Worm (Caenorhabditis elegans) whole organism, L1 larva: ENCODE data around the gene C34D10.5.

Experiments used
- C04F5.9 ChIP-seq: sonication (generic microtip); optimal IDR thresholded peaks from 2 replicates; lab custom pipeline; 2016; ENCODE audit warnings: missing genetic modification characterization, missing compliant biosample characterization
- C16A3.4 ChIP-seq: fragments of 150-350 bp; optimal IDR thresholded peaks from 2 replicates; lab custom pipeline; 2014; ENCODE audit warnings: missing biosample characterization, missing genetic modification characterization
- F16B12.6 ChIP-seq: fragments of 150-350 bp; optimal IDR thresholded peaks from 2 replicates; lab custom pipeline; 2014; ENCODE audit warnings: missing biosample characterization, missing genetic modification characterization
- ama-1 ChIP-seq: fragments of 150-350 bp; optimal IDR thresholded peaks from 2 replicates; lab custom pipeline; 2014
- blmp-1 ChIP-seq: fragments of 150-350 bp; optimal IDR thresholded peaks from 2 replicates; lab custom pipeline; 2014; ENCODE audit warnings: missing biosample characterization, missing genetic modification characterization
- ceh-8 ChIP-seq: fragments of 200-800 bp; sonication (Bioruptor generic); optimal IDR thresholded peaks from 2 replicates; lab custom pipeline; 2018; ENCODE audit warnings: mild to moderate bottlenecking, missing genetic modification characterization, moderate library complexity, missing compliant biosample characterization
- dsc-1 ChIP-seq: sonication (generic microtip); optimal IDR thresholded peaks from 2 replicates; lab custom pipeline; 2016; ENCODE audit warnings: mild to moderate bottlenecking, missing genetic modification characterization, missing compliant biosample characterization
- efl-3 ChIP-seq: fragments of 200-800 bp; sonication (Bioruptor generic); optimal IDR thresholded peaks from 2 replicates; lab custom pipeline; 2018; ENCODE audit warnings: mild to moderate bottlenecking, missing genetic modification characterization, missing compliant biosample characterization
- ets-5 ChIP-seq: fragments of 200-800 bp; sonication (Bioruptor generic); IDR thresholded peaks from 2 replicates; pipeline ENCODE4 v1.3.6; 2022; ENCODE audit warnings: missing genetic modification characterization, missing compliant biosample characterization
- fkh-8 ChIP-seq: sonication (generic microtip); optimal IDR thresholded peaks from 2 replicates; lab custom pipeline; 2016; ENCODE audit warnings: mild to moderate bottlenecking, missing genetic modification characterization, missing compliant biosample characterization
- grh-1 ChIP-seq: fragments of 200-800 bp; sonication (Bioruptor generic); IDR thresholded peaks from 2 replicates; pipeline ENCODE4 v1.3.6; 2022; ENCODE audit warnings: missing genetic modification reagents, missing genetic modification characterization, missing compliant biosample characterization
- hlh-17 ChIP-seq: fragments of 200-800 bp; sonication (Bioruptor generic); optimal IDR thresholded peaks from 2 replicates; lab custom pipeline; 2018; ENCODE audit warnings: missing genetic modification characterization, mild to moderate bottlenecking, missing compliant biosample characterization, moderate library complexity, borderline replicate concordance
- hlh-4 ChIP-seq: sonication (generic microtip); optimal IDR thresholded peaks from 2 replicates; lab custom pipeline; 2016; ENCODE audit warnings: mild to moderate bottlenecking, missing genetic modification characterization, missing compliant biosample characterization
- hpl-2 ChIP-seq: fragments of 150-350 bp; optimal IDR thresholded peaks from 2 replicates; lab custom pipeline; 2014; ENCODE audit warnings: missing biosample characterization, missing genetic modification reagents, missing genetic modification characterization
- irx-1 ChIP-seq: sonication (generic microtip); optimal IDR thresholded peaks from 2 replicates; lab custom pipeline; 2016; ENCODE audit warnings: missing genetic modification characterization, missing compliant biosample characterization
- jun-1 ChIP-seq: fragments of 150-350 bp; optimal IDR thresholded peaks from 2 replicates; lab custom pipeline; 2014; ENCODE audit warnings: missing biosample characterization, missing genetic modification reagents, missing genetic modification characterization
- lin-13 ChIP-seq: fragments of 150-350 bp; optimal IDR thresholded peaks from 2 replicates; lab custom pipeline; 2014; ENCODE audit warnings: missing biosample characterization, missing genetic modification reagents, missing genetic modification characterization
- lin-14 ChIP-seq: fragments of 200-800 bp; sonication (Bioruptor generic); optimal IDR thresholded peaks from 2 replicates; lab custom pipeline; 2018; ENCODE audit warnings: mild to moderate bottlenecking, missing genetic modification characterization, moderate library complexity, missing compliant biosample characterization
- lin-15B ChIP-seq: fragments of 150-350 bp; sonication (generic microtip); optimal IDR thresholded peaks from 3 replicates; lab custom pipeline; 2014; ENCODE audit warnings: missing biosample characterization, missing genetic modification characterization
- lin-35 ChIP-seq, 2 experiments: fragments of 150-350 bp; optimal IDR thresholded peaks; 2 replicates each; lab custom pipeline; 2014; ENCODE audit warnings: missing biosample characterization in 2 of 2, missing genetic modification characterization in 2 of 2, missing genetic modification reagents in 2 of 2
- lir-3 ChIP-seq: sonication (generic microtip); optimal IDR thresholded peaks from 2 replicates; lab custom pipeline; 2016; ENCODE audit warnings: mild to moderate bottlenecking, missing genetic modification characterization, moderate library complexity, missing compliant biosample characterization; ENCODE audit not compliant: poor library complexity
- lsy-2 ChIP-seq, 2 experiments: fragments of 150-350 bp; optimal IDR thresholded peaks; 2 replicates each; lab custom pipeline; 2014; ENCODE audit warnings: missing biosample characterization in 2 of 2, missing genetic modification characterization in 2 of 2
- mab-9 ChIP-seq: fragments of 200-800 bp; sonication (Bioruptor generic); IDR thresholded peaks from 2 replicates; pipeline ENCODE4 v1.3.6; 2022; ENCODE audit warnings: missing genetic modification reagents, missing genetic modification characterization, missing compliant biosample characterization
- mdl-1 ChIP-seq, 2 experiments: fragments of 150-350 bp; optimal IDR thresholded peaks; 2 replicates each; lab custom pipeline; 2014 to 2017; ENCODE audit warnings: missing biosample characterization in 2 of 2, missing genetic modification characterization in 2 of 2, inconsistent platforms in 1 of 2
- mef-2 ChIP-seq: fragments of 150-350 bp; optimal IDR thresholded peaks from 2 replicates; lab custom pipeline; 2014; ENCODE audit warnings: missing biosample characterization, missing genetic modification characterization
- nhr-12 ChIP-seq: sonication (generic microtip); optimal IDR thresholded peaks from 2 replicates; lab custom pipeline; 2017; ENCODE audit warnings: missing biosample characterization, missing genetic modification characterization
- nhr-19 ChIP-seq: fragments of 200-800 bp; sonication (Bioruptor generic); conservative IDR thresholded peaks from 2 replicates; pipeline ENCODE4 v1.3.6; 2022; ENCODE audit warnings: missing genetic modification characterization, missing compliant biosample characterization
- nhr-20 ChIP-seq: sonication (generic microtip); optimal IDR thresholded peaks from 2 replicates; lab custom pipeline; 2016; ENCODE audit warnings: mild to moderate bottlenecking, missing genetic modification characterization, missing compliant biosample characterization
- nhr-237 ChIP-seq: fragments of 150-350 bp; optimal IDR thresholded peaks from 2 replicates; lab custom pipeline; 2014; ENCODE audit warnings: missing biosample characterization, missing genetic modification characterization
- nhr-47 ChIP-seq: sonication (generic microtip); optimal IDR thresholded peaks from 2 replicates; lab custom pipeline; 2016; ENCODE audit warnings: mild to moderate bottlenecking, missing genetic modification characterization, moderate library complexity, missing compliant biosample characterization
- nhr-71 ChIP-seq: sonication (generic microtip); optimal IDR thresholded peaks from 2 replicates; lab custom pipeline; 2016; ENCODE audit warnings: mild to moderate bottlenecking, missing genetic modification characterization, moderate library complexity, missing compliant biosample characterization
- nhr-84 ChIP-seq: sonication (generic microtip); optimal IDR thresholded peaks from 2 replicates; lab custom pipeline; 2017; ENCODE audit warnings: missing biosample characterization, missing genetic modification characterization
- nhr-85 ChIP-seq: sonication (generic microtip); peaks from one replicate; lab custom pipeline; 2016; ENCODE audit warnings: missing genetic modification characterization, inconsistent platforms, missing compliant biosample characterization
- pag-3 ChIP-seq: sonication (generic microtip); optimal IDR thresholded peaks from 2 replicates; lab custom pipeline; 2017; ENCODE audit warnings: missing genetic modification characterization, mild to moderate bottlenecking, missing compliant biosample characterization, antibody characterized with exemption, borderline replicate concordance; ENCODE audit not compliant: insufficient read depth
- pqm-1 ChIP-seq: sonication (generic microtip); optimal IDR thresholded peaks from 3 replicates; lab custom pipeline; 2017; ENCODE audit warnings: missing biosample characterization, missing genetic modification characterization
- rnt-1 ChIP-seq: sonication (generic microtip); optimal IDR thresholded peaks from 2 replicates; lab custom pipeline; 2016; ENCODE audit warnings: mild to moderate bottlenecking, missing genetic modification characterization, moderate library complexity, missing compliant biosample characterization
- skn-1 ChIP-seq: fragments of 150-350 bp; optimal IDR thresholded peaks from 2 replicates; lab custom pipeline; 2014; ENCODE audit warnings: missing biosample characterization, missing genetic modification characterization
- snpc-4 ChIP-seq: fragments of 150-350 bp; optimal IDR thresholded peaks from 2 replicates; lab custom pipeline; 2014; ENCODE audit warnings: missing biosample characterization, missing genetic modification characterization
- snu-23 ChIP-seq: sonication (generic microtip); optimal IDR thresholded peaks from 2 replicates; lab custom pipeline; 2016; ENCODE audit warnings: missing genetic modification characterization, missing compliant biosample characterization
- sox-4 ChIP-seq: sonication (generic microtip); optimal IDR thresholded peaks from 2 replicates; lab custom pipeline; 2016; ENCODE audit warnings: missing genetic modification characterization, missing compliant biosample characterization
- sup-37 ChIP-seq: fragments of 200-800 bp; sonication (Bioruptor generic); optimal IDR thresholded peaks from 2 replicates; lab custom pipeline; 2018; ENCODE audit warnings: mild to moderate bottlenecking, missing genetic modification characterization, missing compliant biosample characterization
- tbx-2 ChIP-seq: sonication (generic microtip); optimal IDR thresholded peaks from 2 replicates; lab custom pipeline; 2016; ENCODE audit warnings: missing genetic modification characterization, missing compliant biosample characterization
- tlp-1 ChIP-seq: fragments of 150-350 bp; optimal IDR thresholded peaks from 2 replicates; lab custom pipeline; 2014; ENCODE audit warnings: missing biosample characterization, missing genetic modification characterization
- unc-30 ChIP-seq: sonication (generic microtip); optimal IDR thresholded peaks from 2 replicates; lab custom pipeline; 2017; ENCODE audit warnings: missing biosample characterization, missing genetic modification characterization
- unc-62 ChIP-seq: fragments of 150-350 bp; optimal IDR thresholded peaks from 2 replicates; lab custom pipeline; 2014; ENCODE audit warnings: missing biosample characterization, missing genetic modification reagents, missing genetic modification characterization
- unc-86 ChIP-seq: sonication (generic microtip); optimal IDR thresholded peaks from 2 replicates; lab custom pipeline; 2016; ENCODE audit warnings: missing genetic modification characterization, missing compliant biosample characterization
- unc-98 ChIP-seq: fragments of 200-800 bp; sonication (Bioruptor generic); IDR thresholded peaks from 2 replicates; pipeline ENCODE4 v1.3.6; 2022; ENCODE audit warnings: missing genetic modification characterization, missing compliant biosample characterization
- vab-15 ChIP-seq: sonication (generic microtip); optimal IDR thresholded peaks from 2 replicates; lab custom pipeline; 2017; ENCODE audit warnings: missing genotype, mild to moderate bottlenecking, missing genetic modification characterization, missing compliant biosample characterization
- zip-4 ChIP-seq: fragments of 200-800 bp; sonication (Bioruptor generic); optimal IDR thresholded peaks from 2 replicates; lab custom pipeline; 2018; ENCODE audit warnings: mild to moderate bottlenecking, missing genetic modification characterization, moderate library complexity, missing compliant biosample characterization
- ztf-4 ChIP-seq: fragments of 150-350 bp; optimal IDR thresholded peaks from 2 replicates; lab custom pipeline; 2014; ENCODE audit warnings: missing biosample characterization, missing genetic modification characterization

The C34D10.5 gene

DNA sequence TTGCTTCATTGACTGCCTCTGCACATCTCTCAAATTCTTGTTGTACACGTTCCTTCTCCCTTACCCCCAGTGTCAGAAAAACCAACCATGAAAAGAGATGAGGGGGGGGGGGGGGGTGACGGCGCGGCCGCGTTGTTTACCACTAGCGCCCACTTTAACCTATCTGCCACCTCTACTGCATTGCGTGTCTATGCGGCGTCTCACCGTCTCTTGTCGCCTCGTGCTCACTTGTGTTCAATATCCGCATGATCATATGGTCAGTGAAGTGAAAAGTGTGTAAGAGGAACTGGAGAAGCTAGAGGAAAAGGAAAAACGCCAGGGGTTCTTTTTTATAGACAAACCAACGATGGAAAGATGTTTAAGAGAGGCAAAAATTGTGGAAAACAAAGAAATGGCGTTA lies 1.8 kb downstream of the C34D10.5 start (continued):
- TF ChIP-seq pqm-1 (tag; lab: Kevin White, UChicago) (no peak), F16B12.6 (tag; lab: Kevin White, UChicago) (no peak), snpc-4 (peak; percentile 11), blmp-1 (tag; lab: Kevin White, UChicago) (peak; percentile 93), nhr-71 (tag; lab: Kevin White, UChicago) (peak; percentile 96), grh-1 (GFP tag; lab: Robert Waterston, UW) (0 out of 2 replicates have a peak, but pooled peaks have one; percentile 37), nhr-47 (peak; percentile 86), snu-23 (GFP tag; lab: Kevin White, UChicago) (peak; percentile 92), unc-98 (GFP tag; lab: Robert Waterston, UW) (no peak), hpl-2 (GFP tag; lab: Kevin White, UChicago) (no peak), ama-1 (lab: Kevin White, UChicago) (no peak), mef-2 (tag; lab: Kevin White, UChicago) (peak; percentile 58), irx-1 (tag; lab: Kevin White, UChicago) (peak; percentile 65), nhr-84 (no peak), hlh-4 (tag; lab: Kevin White, UChicago) (no peak), C16A3.4 (tag; lab: Kevin White, UChicago) (peak; percentile 80), tbx-2 (tag; lab: Kevin White, UChicago) (peak; percentile 91), lin-15B (tag; lab: Kevin White, UChicago) (no peak), lsy-2 (tag; optimal IDR thresholded peaks at IDR 0.05; lab: Kevin White, UChicago) (peak; percentile 63 to 83), mdl-1 (tag; optimal IDR thresholded peaks at IDR 0.05; lab: Kevin White, UChicago) (peak; percentile 40 to 97), nhr-19 (GFP tag; lab: Robert Waterston, UW) (peak; percentile 84), sup-37 (GFP tag; lab: Kevin White, UChicago) (peak; percentile 61), sox-4 (tag; lab: Kevin White, UChicago) (peak; percentile 67), fkh-8 (tag; lab: Kevin White, UChicago) (peak; percentile 92), unc-86 (tag; lab: Kevin White, UChicago) (peak; percentile 71), tlp-1 (tag; lab: Kevin White, UChicago) (no peak), zip-4 (peak; percentile 43), mab-9 (GFP tag; lab: Robert Waterston, UW) (peak; percentile 63), nhr-85 (peak; percentile 94), lin-35 (GFP tag; optimal IDR thresholded peaks at IDR 0.05; lab: Kevin White, UChicago) (peak; percentile 63 to 81), vab-15 (tag; lab: Kevin White, UChicago) (peak; percentile 73), hlh-17 (no peak), unc-62 (GFP tag; lab: Kevin White, UChicago) (no peak), nhr-12 (no peak), nhr-237 (tag; lab: Kevin White, UChicago) (no peak), jun-1 (tag; lab: Kevin White, UChicago) (peak; percentile 80)

DNA sequence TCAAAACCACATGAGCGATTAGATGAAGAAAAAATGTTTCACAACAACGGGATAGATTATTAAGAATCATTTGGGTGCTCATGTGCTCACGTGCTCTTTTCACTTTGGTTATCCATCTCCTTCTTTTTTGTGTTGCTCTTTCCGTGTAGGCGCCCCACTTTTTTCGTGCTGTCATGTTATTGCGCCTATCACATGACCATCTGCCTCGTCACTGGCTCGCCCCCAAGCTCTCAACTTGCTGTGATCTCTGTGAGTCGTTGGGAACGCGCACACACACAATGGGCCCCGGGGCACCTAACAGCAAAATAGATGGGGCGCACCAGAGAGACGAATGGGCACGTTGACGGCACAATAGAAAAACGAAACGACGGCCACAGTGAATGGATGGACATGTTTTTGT lies 3.8 kb downstream of the C34D10.5 start:
- TF ChIP-seq irx-1 (tag; lab: Kevin White, UChicago) (peak; percentile 68), hpl-2 (GFP tag; lab: Kevin White, UChicago) (no peak), vab-15 (tag; lab: Kevin White, UChicago) (no peak), ets-5 (GFP tag; lab: Robert Waterston, UW) (no peak), efl-3 (no peak), lin-35 (GFP tag; optimal IDR thresholded peaks at IDR 0.05; lab: Kevin White, UChicago) (peak; percentile 25 to 49), rnt-1 (tag; lab: Kevin White, UChicago) (peak; percentile 91), mdl-1 (tag; optimal IDR thresholded peaks at IDR 0.05; lab: Kevin White, UChicago) (peak in 1 of 2 experiments; percentile 75), dsc-1 (tag; lab: Kevin White, UChicago) (peak; percentile 94), lin-14 (GFP tag; lab: Kevin White, UChicago) (peak; percentile 98), tlp-1 (tag; lab: Kevin White, UChicago) (no peak), unc-98 (GFP tag; lab: Robert Waterston, UW) (peak; percentile 52; the same call in 1 of the 2 replicates), snpc-4 (peak; percentile 26), ama-1 (lab: Kevin White, UChicago) (peak; percentile 40), mab-9 (GFP tag; lab: Robert Waterston, UW) (peak; percentile 40; the same call in 1 of the 2 replicates), blmp-1 (tag; lab: Kevin White, UChicago) (no peak), unc-30 (tag; lab: Kevin White, UChicago) (no peak), nhr-20 (tag; lab: Kevin White, UChicago) (peak; percentile 87), skn-1 (peak; percentile 6), sup-37 (GFP tag; lab: Kevin White, UChicago) (peak; percentile 14), lir-3 (peak; percentile 83), sox-4 (tag; lab: Kevin White, UChicago) (peak; percentile 91), lin-13 (GFP tag; lab: Kevin White, UChicago) (peak; percentile 63), C04F5.9 (peak; percentile 7), ceh-8 (GFP tag; lab: Kevin White, UChicago) (peak; percentile 63), C16A3.4 (tag; lab: Kevin White, UChicago) (peak; percentile 59), ztf-4 (peak; percentile 81), pag-3 (no peak)
